Fruit fly (Drosophila melanogaster): ENCODE results near the gene Antp.

DNA sequence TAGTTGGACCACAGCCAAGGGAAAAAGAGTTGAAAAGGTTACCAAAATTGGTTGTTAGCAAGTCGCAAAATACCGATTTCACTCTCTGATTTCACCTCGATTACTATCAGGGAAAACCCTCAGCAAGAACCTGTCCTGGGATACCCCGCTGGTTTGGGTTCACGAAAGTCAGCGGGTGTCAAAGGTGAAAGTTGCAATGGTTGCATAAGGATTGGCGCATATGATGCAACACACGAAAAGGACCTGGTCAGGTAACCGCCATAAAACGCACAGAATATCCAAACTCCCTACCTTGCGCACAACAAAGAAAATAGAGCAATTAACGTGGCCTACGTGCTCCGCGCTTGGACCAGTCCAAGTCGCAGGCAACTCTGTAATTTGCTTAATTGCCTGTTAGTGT is 82.3 kb downstream of the Antp start:
- TF ChIP-seq ey (GFP tag; optimal IDR thresholded peaks at IDR 0.05) (no peak), usp (GFP tag; optimal IDR thresholded peaks at IDR 0.05) (no peak), CG9705 (GFP tag; optimal IDR thresholded peaks at IDR 0.05) (no peak), Hr78 (GFP tag; optimal IDR thresholded peaks at IDR 0.05) (no peak), HLH106 (tag; optimal IDR thresholded peaks at IDR 0.05) (no peak), Vsx2 (GFP tag; optimal IDR thresholded peaks at IDR 0.05; ENCODE audit: partially characterized antibody) (no peak), sage (GFP tag; optimal IDR thresholded peaks at IDR 0.05) (no peak), N (GFP tag; optimal IDR thresholded peaks at IDR 0.05) (no peak), fru (GFP tag; optimal IDR thresholded peaks at IDR 0.05) (no peak), CG32264 (GFP tag; optimal IDR thresholded peaks at IDR 0.05) (no peak), rgr (GFP tag; optimal IDR thresholded peaks at IDR 0.05) (no peak), woc (GFP tag; optimal IDR thresholded peaks at IDR 0.05) (no peak), Dfd (GFP tag; optimal IDR thresholded peaks at IDR 0.05) (no peak), OdsH (GFP tag; optimal IDR thresholded peaks at IDR 0.05) (no peak)

Measured in whole organism, wandering third instar larva.